Worm (Caenorhabditis elegans) whole organism, L4/young adult: ENCODE measurements around the gene snr-3.
A peak's percentile ranks its signal among the peaks of the same experiment; 100 is the strongest.

Source experiments
- W03F9.2 ChIP-seq: fragments of 150-350 bp; optimal IDR thresholded peaks from 2 replicates; lab custom pipeline; 2014; ENCODE audit warnings: missing biosample characterization, missing genetic modification characterization
- him-1 ChIP-seq: sonication (generic microtip); optimal IDR thresholded peaks from 2 replicates; lab custom pipeline; 2016; ENCODE audit warnings: missing genotype, missing genetic modification reagents, missing genetic modification characterization, missing compliant biosample characterization

ce11 chrII:6489711-6490184 is at the start of gene snr-3, which contains the start of gene rsp-5:
- peak; percentile 7 for TF ChIP-seq him-1 (tag; lab: Kevin White, UChicago)
- peak; percentile 70 for TF ChIP-seq W03F9.2 (tag; lab: Kevin White, UChicago)
